Worm (Caenorhabditis elegans) whole organism, mixed stage, embryonic: Measurements from ENCODE around the gene cwp-5.

ENCODE experiments used
- blmp-1 ChIP-seq: fragments of 150-350 bp; optimal IDR thresholded peaks from 2 replicates; lab custom pipeline; 2014; ENCODE audit warnings: missing biosample characterization, missing genetic modification characterization
- ces-1 ChIP-seq: fragments of 150-350 bp; optimal IDR thresholded peaks from 2 replicates; lab custom pipeline; 2014; ENCODE audit warnings: missing biosample characterization, missing genetic modification reagents, missing genetic modification characterization
- cnd-1 ChIP-seq: fragments of 200-800 bp; sonication (Bioruptor generic); optimal IDR thresholded peaks from 2 replicates; lab custom pipeline; 2018; ENCODE audit warnings: mild to moderate bottlenecking, missing genetic modification characterization, missing compliant biosample characterization
- elt-1 ChIP-seq: sonication (generic microtip); optimal IDR thresholded peaks from 2 replicates; lab custom pipeline; 2017; ENCODE audit warnings: missing genetic modification characterization, mild to moderate bottlenecking, missing compliant biosample characterization, antibody characterized with exemption, moderate library complexity, borderline replicate concordance; ENCODE audit not compliant: insufficient read depth
- flh-1 ChIP-seq: fragments of 200-800 bp; sonication (Bioruptor generic); optimal IDR thresholded peaks from 2 replicates; lab custom pipeline; 2018; ENCODE audit warnings: mild to moderate bottlenecking, missing genetic modification characterization, moderate library complexity, missing compliant biosample characterization
- ham-2 ChIP-seq: fragments of 200-800 bp; sonication (Bioruptor generic); optimal IDR thresholded peaks from 2 replicates; lab custom pipeline; 2018; ENCODE audit warnings: mild to moderate bottlenecking, missing genetic modification characterization, missing compliant biosample characterization
- hlh-1 ChIP-seq: fragments of 150-350 bp; optimal IDR thresholded peaks from 2 replicates; lab custom pipeline; 2014; ENCODE audit warnings: missing biosample characterization, missing genetic modification reagents, missing genetic modification characterization
- mab-5 ChIP-seq: fragments of 150-350 bp; optimal IDR thresholded peaks from 2 replicates; lab custom pipeline; 2014; ENCODE audit warnings: missing biosample characterization, missing genetic modification characterization
- nhr-12 ChIP-seq: fragments of 150-350 bp; optimal IDR thresholded peaks from 2 replicates; lab custom pipeline; 2014; ENCODE audit warnings: missing biosample characterization, missing genetic modification characterization
- unc-120 ChIP-seq: sonication (generic microtip); optimal IDR thresholded peaks from 2 replicates; lab custom pipeline; 2017; ENCODE audit warnings: missing genetic modification characterization, missing compliant biosample characterization; ENCODE audit not compliant: poor library complexity, severe bottlenecking
- unc-39 ChIP-seq: fragments of 150-350 bp; optimal IDR thresholded peaks from 2 replicates; lab custom pipeline; 2014; ENCODE audit warnings: missing biosample characterization, missing genetic modification characterization
- unc-62 ChIP-seq: fragments of 150-350 bp; optimal IDR thresholded peaks from 2 replicates; lab custom pipeline; 2014; ENCODE audit warnings: missing biosample characterization, missing genetic modification reagents, missing genetic modification characterization
- zip-8 ChIP-seq: fragments of 150-350 bp; optimal IDR thresholded peaks from 2 replicates; lab custom pipeline; 2014; ENCODE audit warnings: missing biosample characterization, missing genetic modification characterization
- ztf-11 ChIP-seq: fragments of 150-350 bp; optimal IDR thresholded peaks from 2 replicates; lab custom pipeline; 2014; ENCODE audit warnings: missing biosample characterization, missing genetic modification characterization

- no peak for TF ChIP-seq blmp-1 (tag; lab: Kevin White, UChicago)
- TF ChIP-seq mab-5 (tag; lab: Kevin White, UChicago): no peak
- TF ChIP-seq unc-62 (GFP tag; lab: Kevin White, UChicago): no peak
- no peak for TF ChIP-seq hlh-1 (tag; lab: Kevin White, UChicago)
- TF ChIP-seq flh-1 (GFP tag; lab: Kevin White, UChicago): no peak
- no peak for TF ChIP-seq ces-1
- TF ChIP-seq cnd-1: no peak
- TF ChIP-seq unc-120 (tag; lab: Kevin White, UChicago): no peak
- no peak for TF ChIP-seq zip-8 (tag; lab: Kevin White, UChicago)
- TF ChIP-seq elt-1: no peak
- no peak for TF ChIP-seq ham-2 (GFP tag; lab: Kevin White, UChicago)
- TF ChIP-seq ztf-11 (tag; lab: Kevin White, UChicago): no peak
- TF ChIP-seq nhr-12 (tag; lab: Kevin White, UChicago): no peak
- TF ChIP-seq unc-39 (tag; lab: Kevin White, UChicago): no peak
Observed at ce11 chrX:13224608-13225007, 34.8 kb upstream of the cwp-5 start, which contains the start of gene skr-19.
